Worm (Caenorhabditis elegans) whole organism, late embryonic: ENCODE measurements around the gene ZK1320.9.

Experiments
- F13H6.1 ChIP-seq: sonication (generic microtip); optimal IDR thresholded peaks from 2 replicates; lab custom pipeline; 2016; ENCODE audit warnings: missing genetic modification characterization, missing compliant biosample characterization
- K02D7.2 ChIP-seq: sonication (generic microtip); optimal IDR thresholded peaks from 2 replicates; lab custom pipeline; 2017; ENCODE audit warnings: mild to moderate bottlenecking, missing genetic modification characterization, missing compliant biosample characterization
- K09A11.1 ChIP-seq: sonication (generic microtip); optimal IDR thresholded peaks from 2 replicates; lab custom pipeline; 2017; ENCODE audit warnings: antibody characterized with exemption, mild to moderate bottlenecking, missing genetic modification characterization, missing compliant biosample characterization; ENCODE audit not compliant: insufficient read depth
- Y22D7AL.16 ChIP-seq: sonication (generic microtip); optimal IDR thresholded peaks from 2 replicates; lab custom pipeline; 2016; ENCODE audit warnings: missing genetic modification characterization, missing compliant biosample characterization
- ceh-18 ChIP-seq: sonication (generic microtip); optimal IDR thresholded peaks from 2 replicates; lab custom pipeline; 2016; ENCODE audit warnings: missing genetic modification characterization, missing compliant biosample characterization
- ceh-22 ChIP-seq: sonication (generic microtip); optimal IDR thresholded peaks from 2 replicates; lab custom pipeline; 2017; ENCODE audit warnings: missing biosample characterization, missing genetic modification characterization
- ceh-24 ChIP-seq: sonication (generic microtip); optimal IDR thresholded peaks from 2 replicates; lab custom pipeline; 2016; ENCODE audit warnings: mild to moderate bottlenecking, missing genetic modification characterization, missing compliant biosample characterization
- ceh-30 ChIP-seq: fragments of 150-350 bp; optimal IDR thresholded peaks from 2 replicates; lab custom pipeline; 2014; ENCODE audit warnings: missing biosample characterization, missing genetic modification characterization
- ceh-31 ChIP-seq: sonication (generic microtip); optimal IDR thresholded peaks from 2 replicates; lab custom pipeline; 2016; ENCODE audit warnings: missing genetic modification characterization, missing compliant biosample characterization
- ceh-34 ChIP-seq: sonication (generic microtip); optimal IDR thresholded peaks from 2 replicates; lab custom pipeline; 2016; ENCODE audit warnings: mild to moderate bottlenecking, missing genetic modification characterization, missing compliant biosample characterization
- ceh-48 ChIP-seq: sonication (generic microtip); optimal IDR thresholded peaks from 2 replicates; lab custom pipeline; 2016; ENCODE audit warnings: missing genetic modification characterization, inconsistent platforms, missing compliant biosample characterization
- che-1 ChIP-seq: sonication (generic microtip); optimal IDR thresholded peaks from 2 replicates; lab custom pipeline; 2016; ENCODE audit warnings: mild to moderate bottlenecking, missing genetic modification characterization, missing compliant biosample characterization
- dve-1 ChIP-seq: sonication (generic microtip); optimal IDR thresholded peaks from 2 replicates; lab custom pipeline; 2017; ENCODE audit warnings: antibody characterized with exemption, mild to moderate bottlenecking, missing genetic modification characterization, missing compliant biosample characterization
- elt-2 ChIP-seq: sonication (generic microtip); optimal IDR thresholded peaks from 2 replicates; lab custom pipeline; 2016; ENCODE audit warnings: missing genetic modification reagents, missing genetic modification characterization, missing compliant biosample characterization
- elt-4 ChIP-seq: sonication (generic microtip); optimal IDR thresholded peaks from 2 replicates; lab custom pipeline; 2016; ENCODE audit warnings: missing genetic modification characterization, missing compliant biosample characterization
- fax-1 ChIP-seq: sonication (generic microtip); optimal IDR thresholded peaks from 2 replicates; lab custom pipeline; 2016; ENCODE audit warnings: missing genotype, missing genetic modification characterization, missing compliant biosample characterization
- fkh-10 ChIP-seq: fragments of 150-350 bp; optimal IDR thresholded peaks from 2 replicates; lab custom pipeline; 2014; ENCODE audit warnings: missing biosample characterization, missing genetic modification reagents, missing genetic modification characterization
- gmeb-2 ChIP-seq: sonication (generic microtip); optimal IDR thresholded peaks from 2 replicates; lab custom pipeline; 2016; ENCODE audit warnings: missing genetic modification characterization, inconsistent platforms, missing compliant biosample characterization
- hlh-13 ChIP-seq: fragments of 200-800 bp; sonication (Bioruptor generic); optimal IDR thresholded peaks from 2 replicates; lab custom pipeline; 2018; ENCODE audit warnings: mild to moderate bottlenecking, missing genetic modification characterization, missing compliant biosample characterization
- hlh-30 ChIP-seq: sonication (generic microtip); optimal IDR thresholded peaks from 2 replicates; lab custom pipeline; 2017; ENCODE audit warnings: antibody characterized with exemption, missing genetic modification characterization, missing compliant biosample characterization; ENCODE audit not compliant: insufficient read depth
- hlh-6 ChIP-seq: sonication (generic microtip); optimal IDR thresholded peaks from 2 replicates; lab custom pipeline; 2016; ENCODE audit warnings: missing genotype, missing genetic modification characterization, missing compliant biosample characterization
- lim-6 ChIP-seq: sonication (generic microtip); optimal IDR thresholded peaks from 2 replicates; lab custom pipeline; 2016; ENCODE audit warnings: missing genetic modification characterization, missing compliant biosample characterization
- lin-11 ChIP-seq: fragments of 200-800 bp; sonication (Bioruptor generic); optimal IDR thresholded peaks from 2 replicates; lab custom pipeline; 2018; ENCODE audit warnings: mild to moderate bottlenecking, missing genetic modification characterization, missing compliant biosample characterization
- nhr-11 ChIP-seq: fragments of 150-350 bp; optimal IDR thresholded peaks from 2 replicates; lab custom pipeline; 2014; ENCODE audit warnings: missing biosample characterization, missing genetic modification characterization
- npax-4 ChIP-seq: sonication (generic microtip); optimal IDR thresholded peaks from 2 replicates; lab custom pipeline; 2016; ENCODE audit warnings: missing genetic modification characterization, missing compliant biosample characterization
- odd-2 ChIP-seq: sonication (generic microtip); optimal IDR thresholded peaks from 2 replicates; lab custom pipeline; 2017; ENCODE audit warnings: antibody characterized with exemption, mild to moderate bottlenecking, missing genetic modification characterization, missing compliant biosample characterization
- pax-1 ChIP-seq: fragments of 150-350 bp; optimal IDR thresholded peaks from 2 replicates; lab custom pipeline; 2014; ENCODE audit warnings: missing biosample characterization, missing genetic modification characterization
- rnt-1 ChIP-seq: sonication (generic microtip); optimal IDR thresholded peaks from 2 replicates; lab custom pipeline; 2016; ENCODE audit warnings: missing genetic modification characterization, missing compliant biosample characterization
- ttx-3 ChIP-seq: sonication (generic microtip); optimal IDR thresholded peaks from 2 replicates; lab custom pipeline; 2016; ENCODE audit warnings: missing genetic modification reagents, missing genetic modification characterization, missing compliant biosample characterization
- unc-55 ChIP-seq: sonication (generic microtip); optimal IDR thresholded peaks from 2 replicates; lab custom pipeline; 2017; ENCODE audit warnings: missing biosample characterization, missing genetic modification reagents, missing genetic modification characterization

The ZK1320.9 gene

DNA sequence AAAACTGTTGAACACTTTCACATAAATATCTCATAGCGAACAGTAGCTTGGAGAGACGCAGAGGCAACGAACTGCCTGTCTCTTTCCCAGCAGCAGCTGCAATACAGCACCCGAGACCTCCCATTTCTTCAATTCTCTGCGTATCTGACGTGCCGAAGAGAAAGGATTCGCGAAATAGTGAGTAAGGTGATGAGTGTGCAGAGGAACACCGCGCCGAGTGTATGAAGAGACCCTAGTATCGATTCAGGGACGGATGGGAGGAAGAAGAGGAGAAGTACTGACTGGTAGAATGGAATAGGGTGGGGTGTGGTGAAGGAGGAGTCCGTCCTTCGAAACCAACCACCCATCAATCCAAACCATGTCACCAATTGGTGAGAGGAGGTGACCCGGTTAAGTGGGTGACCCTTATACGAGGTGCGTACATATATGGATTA is 40.4 kb downstream of the ZK1320.9 start (continued):
- TF ChIP-seq fkh-10 (GFP tag; lab: Kevin White, UChicago) (no peak), elt-4 (tag; lab: Kevin White, UChicago) (no peak), ceh-24 (no peak), F13H6.1 (tag; lab: Kevin White, UChicago) (no peak), hlh-30 (tag; lab: Kevin White, UChicago) (peak; percentile 85), hlh-6 (tag; lab: Kevin White, UChicago) (peak; percentile 40), ceh-30 (peak; percentile 58), ceh-48 (peak; percentile 80), elt-2 (tag; lab: Kevin White, UChicago) (no peak), Y22D7AL.16 (tag; lab: Kevin White, UChicago) (no peak), dve-1 (tag; lab: Kevin White, UChicago) (peak; percentile 32), K02D7.2 (tag; lab: Kevin White, UChicago) (no peak), fax-1 (tag; lab: Kevin White, UChicago) (no peak), lim-6 (tag; lab: Kevin White, UChicago) (no peak), hlh-13 (GFP tag; lab: Kevin White, UChicago) (no peak), ceh-31 (tag; lab: Kevin White, UChicago) (peak; percentile 87), gmeb-2 (tag; lab: Kevin White, UChicago) (no peak), ceh-22 (tag; lab: Kevin White, UChicago) (no peak), unc-55 (GFP tag; lab: Kevin White, UChicago) (peak; percentile 77), npax-4 (tag; lab: Kevin White, UChicago) (no peak), rnt-1 (tag; lab: Kevin White, UChicago) (peak; percentile 59), nhr-11 (no peak), odd-2 (tag; lab: Kevin White, UChicago) (no peak)

DNA sequence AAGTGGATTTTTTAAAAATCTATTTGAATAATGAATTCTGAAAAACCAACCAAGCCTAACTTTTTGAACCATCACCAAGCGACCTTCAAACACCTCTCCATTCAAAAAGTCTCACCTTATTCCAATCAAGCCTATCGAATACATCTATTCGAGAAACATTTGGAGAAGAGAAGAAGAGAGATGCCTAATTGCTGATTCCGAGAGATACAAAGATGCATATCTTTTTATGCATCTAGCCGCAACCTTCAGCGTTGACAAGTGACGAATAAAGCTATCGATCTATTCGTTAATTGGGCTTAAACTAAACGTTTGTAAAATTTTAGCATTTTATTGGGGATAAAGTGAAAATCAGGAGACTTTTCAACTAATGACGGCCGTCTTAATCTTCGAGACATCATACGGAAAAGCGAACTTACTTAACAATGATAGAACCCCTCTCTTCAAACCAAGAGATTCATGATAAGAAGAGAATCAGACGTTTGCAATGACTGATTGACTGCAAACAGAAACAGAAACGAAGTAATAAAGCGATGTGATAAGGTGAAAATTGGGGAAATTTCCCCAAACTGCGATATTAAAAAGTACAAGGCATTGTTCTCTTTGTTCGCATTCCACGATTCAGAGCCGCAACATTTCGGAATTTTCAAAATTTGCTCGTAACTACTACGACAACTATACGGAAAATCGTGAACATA is 41.4 kb downstream of the ZK1320.9 start:
- TF ChIP-seq unc-55 (GFP tag; lab: Kevin White, UChicago) (peak; percentile 39), ceh-34 (tag; lab: Kevin White, UChicago) (no peak), K09A11.1 (tag; lab: Kevin White, UChicago) (no peak), che-1 (no peak), rnt-1 (tag; lab: Kevin White, UChicago) (peak; percentile 77), K02D7.2 (tag; lab: Kevin White, UChicago) (no peak), ceh-22 (tag; lab: Kevin White, UChicago) (no peak), elt-2 (tag; lab: Kevin White, UChicago) (peak; percentile 46), nhr-11 (no peak)

DNA sequence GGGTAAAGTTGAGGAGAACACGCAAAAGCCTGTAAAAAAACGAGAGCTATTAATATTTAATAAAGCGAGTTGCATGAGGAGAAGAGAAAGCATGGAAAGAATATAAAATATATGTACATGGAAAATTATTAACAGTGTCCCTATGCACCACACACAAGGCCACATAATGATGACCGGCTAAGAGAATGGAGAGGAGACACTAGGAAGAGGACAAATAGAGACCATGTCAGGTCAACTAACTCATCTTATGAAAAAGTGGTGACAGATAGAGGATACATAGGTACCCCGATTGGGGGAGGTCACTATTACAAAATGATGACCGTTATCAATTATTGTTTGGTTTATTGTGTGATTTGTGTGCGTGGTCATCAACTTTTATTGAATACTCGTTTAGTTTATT is 42.1 kb downstream of the ZK1320.9 start, which contains the start of gene fzr-1:
TSS of gene fzr-1 (minus strand) at position 29 of the 400 bp plus-strand sequence.
- TF ChIP-seq pax-1 (tag; lab: Kevin White, UChicago): no peak
- TF ChIP-seq ceh-24: no peak
- TF ChIP-seq elt-2 (tag; lab: Kevin White, UChicago): peak; percentile 16

DNA sequence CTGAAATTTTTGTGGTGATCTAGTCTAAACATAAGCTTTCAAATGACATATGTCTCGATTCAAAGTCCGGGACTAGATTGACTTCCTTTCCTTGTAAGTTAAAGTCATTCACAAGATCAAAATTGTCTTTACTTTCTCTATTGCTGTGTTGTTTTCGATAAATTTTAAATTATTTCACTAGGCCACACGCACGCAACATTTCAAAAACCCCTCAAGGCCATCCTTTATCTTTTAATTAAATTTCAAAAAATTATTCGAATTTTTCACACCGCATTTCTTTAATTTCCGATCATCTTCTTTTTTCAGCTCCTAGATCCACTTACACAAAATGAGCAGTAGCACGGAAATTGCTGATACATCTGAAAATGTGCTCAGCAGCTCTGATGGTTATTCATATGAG is 50.2 kb downstream of the ZK1320.9 start, which contains the start of gene ZK1307.7:
TSS of gene ZK1307.7 (plus strand) at position 301 of the 400 bp plus-strand sequence.
- TF ChIP-seq lin-11 (tag; lab: Kevin White, UChicago): no peak
- TF ChIP-seq ceh-34 (tag; lab: Kevin White, UChicago): no peak
- TF ChIP-seq ceh-31 (tag; lab: Kevin White, UChicago): no peak
- TF ChIP-seq ceh-18 (tag; lab: Kevin White, UChicago): no peak
- no peak for TF ChIP-seq ttx-3 (tag; lab: Kevin White, UChicago)
- TF ChIP-seq odd-2 (tag; lab: Kevin White, UChicago): no peak
